Fruit fly (Drosophila melanogaster): ENCODE measurements around the gene CG3191.

Gene CG3191

DNA sequence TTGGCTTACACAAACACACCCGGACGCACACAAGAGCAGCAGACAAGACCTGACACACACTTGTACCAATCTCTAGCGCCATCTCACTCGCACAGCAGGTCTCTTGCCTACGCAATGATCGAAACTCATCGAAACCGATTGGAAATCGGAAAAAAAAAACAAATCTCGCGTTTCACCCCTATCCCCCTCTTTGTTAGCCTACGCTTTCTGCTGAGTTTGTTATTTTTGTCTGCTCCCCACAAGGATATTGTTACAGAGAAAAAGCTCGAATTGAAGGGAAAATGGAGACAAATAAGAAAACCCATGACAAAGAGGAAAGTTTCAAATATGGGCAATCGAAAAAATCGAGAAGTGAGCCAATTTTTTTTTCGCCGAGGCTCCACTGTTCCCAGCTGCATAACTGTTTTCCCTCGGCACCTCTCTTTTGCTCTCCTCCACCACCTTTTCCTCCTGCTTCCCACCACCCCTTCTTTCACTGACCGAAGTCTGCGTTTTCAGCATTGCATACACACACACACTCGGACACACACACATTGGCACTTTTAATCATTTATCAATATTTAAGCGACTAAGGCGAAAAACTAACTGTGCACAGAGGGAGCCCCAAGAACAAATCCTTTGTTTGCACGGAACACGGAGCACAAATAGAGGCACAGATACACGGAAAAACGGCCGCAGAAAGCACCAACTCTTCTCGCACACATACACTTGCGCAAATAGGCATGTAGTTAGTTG, 18.2 kb upstream of the CG3191 start:
- peak; percentile 34 for TF ChIP-seq Pif1A (GFP tag; optimal IDR thresholded peaks at IDR 0.05)
- peak; percentile 24 for TF ChIP-seq CG17806 (tag; optimal IDR thresholded peaks at IDR 0.05)
- TF ChIP-seq fd96Ca (GFP tag; IDR thresholded peaks at IDR 0.05), result peak; percentile 64; the same call in 2 of the 3 replicates
- peak; percentile 14 for TF ChIP-seq CG9948 (tag; optimal IDR thresholded peaks at IDR 0.05)
- TF ChIP-seq Ets98B (GFP tag; IDR thresholded peaks at IDR 0.05), result peak; percentile 50
- peak; percentile 22 for TF ChIP-seq Snoo (tag; optimal IDR thresholded peaks at IDR 0.05)
- TF ChIP-seq CG15710 (tag; optimal IDR thresholded peaks at IDR 0.05), result peak; percentile 47
- no peak for TF ChIP-seq CG13204 (GFP tag; optimal IDR thresholded peaks at IDR 0.05)
- TF ChIP-seq CG32121 (GFP tag; IDR thresholded peaks at IDR 0.05), result peak; percentile 64
- TF ChIP-seq CG34367 (tag; optimal IDR thresholded peaks at IDR 0.05), result no peak
- no peak for TF ChIP-seq EcR (GFP tag; optimal IDR thresholded peaks at IDR 0.05)
- TF ChIP-seq CG10348 (GFP tag; IDR thresholded peaks at IDR 0.05), result no peak
- TF ChIP-seq CG14655 (GFP tag; optimal IDR thresholded peaks at IDR 0.05), result no peak
- TF ChIP-seq rn (GFP tag; IDR thresholded peaks at IDR 0.05), result peak; percentile 29; the same call in 1 of the 2 replicates
- peak; percentile 49; the same call in 2 of the 3 replicates for TF ChIP-seq CG4496 (GFP tag; IDR thresholded peaks at IDR 0.05)
- peak; percentile 28 for TF ChIP-seq CG8301 (tag; optimal IDR thresholded peaks at IDR 0.05)
- TF ChIP-seq Pif1B (GFP tag; optimal IDR thresholded peaks at IDR 0.05), result no peak
- peak; percentile 53 for TF ChIP-seq CG8159 (tag; optimal IDR thresholded peaks at IDR 0.05)

DNA sequence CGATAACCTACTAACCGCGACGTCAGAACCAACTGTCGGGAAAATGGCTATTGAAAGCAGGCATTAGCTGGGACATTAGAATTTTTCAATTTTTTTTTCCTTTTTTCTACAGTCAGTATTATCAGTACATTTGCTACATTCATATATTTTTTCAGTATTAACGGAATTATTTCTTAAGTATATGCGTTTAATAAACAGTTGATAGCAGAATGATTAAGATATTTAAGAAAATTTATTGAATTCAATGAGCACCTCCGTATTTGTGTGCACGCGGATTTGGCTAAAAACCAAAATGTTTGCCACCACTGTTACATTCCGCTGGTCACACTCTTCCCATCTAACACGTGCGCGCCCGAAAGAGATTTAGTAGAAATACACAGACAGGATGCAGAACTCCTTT, 10.7 kb upstream of the CG3191 start, which contains the start of the genes temp and CG3071:
TSS of gene temp (minus strand) at position 5 of the 400 bp plus-strand sequence.
TSS of gene CG3071 (plus strand) at position 327 of the 400 bp plus-strand sequence.
- peak; percentile 28 for TF ChIP-seq CG9948 (tag; optimal IDR thresholded peaks at IDR 0.05)
- no peak for TF ChIP-seq Ets98B (GFP tag; IDR thresholded peaks at IDR 0.05)
- no peak for TF ChIP-seq CG32121 (GFP tag; IDR thresholded peaks at IDR 0.05)
- no peak for TF ChIP-seq CG14655 (GFP tag; optimal IDR thresholded peaks at IDR 0.05)
- no peak for TF ChIP-seq CG10348 (GFP tag; IDR thresholded peaks at IDR 0.05)
- peak; percentile 56 for TF ChIP-seq CG15710 (tag; optimal IDR thresholded peaks at IDR 0.05)
- TF ChIP-seq rn (GFP tag; IDR thresholded peaks at IDR 0.05), result no peak
- no peak for TF ChIP-seq D1 (tag; optimal IDR thresholded peaks at IDR 0.05)
- TF ChIP-seq Pif1A (GFP tag; optimal IDR thresholded peaks at IDR 0.05), result peak; percentile 26
- no peak for TF ChIP-seq EcR (GFP tag; optimal IDR thresholded peaks at IDR 0.05)
- TF ChIP-seq Snoo (tag; optimal IDR thresholded peaks at IDR 0.05), result peak; percentile 21
- no peak for TF ChIP-seq CG34367 (tag; optimal IDR thresholded peaks at IDR 0.05)
- TF ChIP-seq CG8301 (tag; optimal IDR thresholded peaks at IDR 0.05), result peak; percentile 10
- TF ChIP-seq CG17806 (tag; optimal IDR thresholded peaks at IDR 0.05), result peak; percentile 12
- TF ChIP-seq CG8159 (tag; optimal IDR thresholded peaks at IDR 0.05), result peak; percentile 53
- TF ChIP-seq gl (tag; optimal IDR thresholded peaks at IDR 0.05), result no peak
- TF ChIP-seq Pif1B (GFP tag; optimal IDR thresholded peaks at IDR 0.05), result no peak
- no peak for TF ChIP-seq fd96Ca (GFP tag; IDR thresholded peaks at IDR 0.05)
- no peak for TF ChIP-seq CG4496 (GFP tag; IDR thresholded peaks at IDR 0.05)
- no peak for TF ChIP-seq CG12605 (GFP tag; IDR thresholded peaks at IDR 0.05)
- no peak for TF ChIP-seq CG13204 (GFP tag; optimal IDR thresholded peaks at IDR 0.05)

DNA sequence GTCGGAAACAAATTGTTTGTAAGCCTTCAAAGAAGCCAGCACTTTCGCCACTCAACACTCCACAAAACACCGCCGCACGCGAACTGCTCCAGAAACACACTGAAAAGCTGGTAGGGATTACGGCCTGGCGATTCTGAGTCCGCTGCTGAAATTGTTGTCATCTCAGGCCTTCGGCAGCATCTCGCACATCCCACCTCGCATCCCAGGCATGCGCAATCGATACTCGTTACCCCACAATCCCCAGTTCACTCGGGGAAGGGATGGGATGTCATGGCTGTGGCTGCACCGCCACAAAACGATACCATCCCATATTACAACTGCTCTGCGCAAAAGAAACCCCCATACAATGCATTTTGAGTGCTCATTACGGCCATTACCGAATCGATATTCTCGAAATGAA, 8.0 kb upstream of the CG3191 start, which contains the start of gene CG3078:
TSS of gene CG3078 (minus strand) at position 101 of the 400 bp plus-strand sequence.
- no peak for TF ChIP-seq CG8159 (tag; optimal IDR thresholded peaks at IDR 0.05)
- no peak for TF ChIP-seq CG4496 (GFP tag; IDR thresholded peaks at IDR 0.05)
- no peak for TF ChIP-seq CG32121 (GFP tag; IDR thresholded peaks at IDR 0.05)
- no peak for TF ChIP-seq CG14655 (GFP tag; optimal IDR thresholded peaks at IDR 0.05)
- TF ChIP-seq CG12605 (GFP tag; IDR thresholded peaks at IDR 0.05), result no peak
- TF ChIP-seq fd96Ca (GFP tag; IDR thresholded peaks at IDR 0.05), result no peak
- no peak for TF ChIP-seq Ets98B (GFP tag; IDR thresholded peaks at IDR 0.05)
- TF ChIP-seq EcR (GFP tag; optimal IDR thresholded peaks at IDR 0.05), result no peak
- TF ChIP-seq CG34367 (tag; optimal IDR thresholded peaks at IDR 0.05), result no peak
- TF ChIP-seq rn (GFP tag; IDR thresholded peaks at IDR 0.05), result no peak
- no peak for TF ChIP-seq CG13204 (GFP tag; optimal IDR thresholded peaks at IDR 0.05)
- TF ChIP-seq gl (tag; optimal IDR thresholded peaks at IDR 0.05), result no peak
- no peak for TF ChIP-seq CG8301 (tag; optimal IDR thresholded peaks at IDR 0.05)
- TF ChIP-seq Pif1A (GFP tag; optimal IDR thresholded peaks at IDR 0.05), result no peak

DNA sequence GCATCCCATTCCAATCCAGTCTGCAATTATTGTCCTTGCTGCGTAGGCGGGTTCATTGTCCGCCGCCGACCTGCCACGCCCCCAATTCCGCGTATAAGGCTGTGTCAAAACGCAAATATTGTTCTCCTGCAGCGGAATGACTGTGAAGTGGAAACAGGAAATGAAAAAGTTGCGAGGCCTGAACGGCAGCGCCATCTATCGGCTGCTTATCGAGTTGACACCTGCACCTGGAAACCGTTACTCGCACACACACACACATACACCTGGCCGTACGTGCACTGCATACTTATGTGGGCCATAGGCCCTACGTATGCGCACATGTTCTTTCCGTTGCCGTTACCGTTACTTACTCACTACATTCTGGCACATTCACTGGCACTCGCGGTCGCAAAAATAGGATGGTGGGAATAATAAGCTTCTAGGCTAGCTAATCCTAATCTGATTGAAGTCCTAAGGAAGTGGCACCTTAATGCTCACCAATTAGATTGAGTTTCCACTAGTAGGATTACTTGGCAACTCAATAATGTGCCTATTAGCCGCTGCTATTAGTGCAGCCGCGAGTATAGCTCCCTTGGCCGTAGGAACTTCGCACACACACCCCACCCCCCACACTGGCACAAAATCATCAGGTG, 6.9 kb upstream of the CG3191 start:
- TF ChIP-seq Pif1B (GFP tag; optimal IDR thresholded peaks at IDR 0.05) (no peak), gl (tag; optimal IDR thresholded peaks at IDR 0.05) (no peak), Pif1A (GFP tag; optimal IDR thresholded peaks at IDR 0.05) (no peak), EcR (GFP tag; optimal IDR thresholded peaks at IDR 0.05) (no peak), CG8159 (tag; optimal IDR thresholded peaks at IDR 0.05) (peak; percentile 39), CG9948 (tag; optimal IDR thresholded peaks at IDR 0.05) (peak; percentile 6), CG10348 (GFP tag; IDR thresholded peaks at IDR 0.05) (no peak), CG4496 (GFP tag; IDR thresholded peaks at IDR 0.05) (peak; percentile 54; the same call in 2 of the 3 replicates), Ets98B (GFP tag; IDR thresholded peaks at IDR 0.05) (no peak), CG15710 (tag; optimal IDR thresholded peaks at IDR 0.05) (peak; percentile 19), CG12605 (GFP tag; IDR thresholded peaks at IDR 0.05) (no peak), fd96Ca (GFP tag; IDR thresholded peaks at IDR 0.05) (peak; percentile 58; the same call in 1 of the 3 replicates), CG14655 (GFP tag; optimal IDR thresholded peaks at IDR 0.05) (no peak), Snoo (tag; optimal IDR thresholded peaks at IDR 0.05) (no peak), CG32121 (GFP tag; IDR thresholded peaks at IDR 0.05) (peak; percentile 41; the same call in 1 of the 2 replicates), rn (GFP tag; IDR thresholded peaks at IDR 0.05) (no peak), CG34367 (tag; optimal IDR thresholded peaks at IDR 0.05) (no peak), D1 (tag; optimal IDR thresholded peaks at IDR 0.05) (no peak), CG13204 (GFP tag; optimal IDR thresholded peaks at IDR 0.05) (no peak), CG8301 (tag; optimal IDR thresholded peaks at IDR 0.05) (peak; percentile 27), CG17806 (tag; optimal IDR thresholded peaks at IDR 0.05) (peak; percentile 25)
